Worm (Caenorhabditis elegans) whole organism, L3 larva: ENCODE measurements around the gene C27A7.8.

Source experiments
- R02D3.7 ChIP-seq: fragments of 150-350 bp; optimal IDR thresholded peaks from 2 replicates; lab custom pipeline; 2014; ENCODE audit warnings: missing biosample characterization, missing genetic modification characterization
- ZK546.5 ChIP-seq: sonication (generic microtip); optimal IDR thresholded peaks from 2 replicates; lab custom pipeline; 2017; ENCODE audit warnings: missing biosample characterization, missing genetic modification characterization
- aly-2 ChIP-seq: fragments of 150-350 bp; optimal IDR thresholded peaks from 2 replicates; lab custom pipeline; 2014; ENCODE audit warnings: missing biosample characterization, missing genetic modification characterization
- ceh-28 ChIP-seq: fragments of 150-350 bp; optimal IDR thresholded peaks from 2 replicates; lab custom pipeline; 2014; ENCODE audit warnings: missing biosample characterization, missing genetic modification reagents, missing genetic modification characterization
- daf-12 ChIP-seq: fragments of 150-350 bp; optimal IDR thresholded peaks from 2 replicates; lab custom pipeline; 2014; ENCODE audit warnings: missing biosample characterization, missing genetic modification reagents, missing genetic modification characterization
- egl-27 ChIP-seq: sonication (generic microtip); optimal IDR thresholded peaks from 4 replicates; lab custom pipeline; 2017; ENCODE audit warnings: missing biosample characterization, missing genetic modification reagents, missing genetic modification characterization
- elt-1 ChIP-seq: fragments of 150-350 bp; optimal IDR thresholded peaks from 2 replicates; lab custom pipeline; 2014; ENCODE audit warnings: missing biosample characterization, missing genetic modification characterization
- eor-1 ChIP-seq, 2 experiments: fragments of 150-350 bp; optimal IDR thresholded peaks; 2 replicates each; lab custom pipeline; 2014 to 2018; ENCODE audit warnings: missing biosample characterization in 2 of 2, missing genetic modification characterization in 2 of 2
- fkh-10 ChIP-seq: sonication (generic microtip); optimal IDR thresholded peaks from 2 replicates; lab custom pipeline; 2017; ENCODE audit warnings: missing biosample characterization, missing genetic modification reagents, missing genetic modification characterization
- lin-15B ChIP-seq: fragments of 150-350 bp; optimal IDR thresholded peaks from 2 replicates; lab custom pipeline; 2014; ENCODE audit warnings: missing biosample characterization, missing genetic modification characterization
- lin-39 ChIP-seq: fragments of 150-350 bp; optimal IDR thresholded peaks from 2 replicates; lab custom pipeline; 2018; ENCODE audit warnings: missing biosample characterization, missing genetic modification reagents, missing genetic modification characterization
- mdl-1 ChIP-seq: fragments of 150-350 bp; optimal IDR thresholded peaks from 2 replicates; lab custom pipeline; 2014; ENCODE audit warnings: missing biosample characterization, missing genetic modification characterization
- nfya-1 ChIP-seq: sonication (generic microtip); optimal IDR thresholded peaks from 2 replicates; lab custom pipeline; 2017; ENCODE audit warnings: missing genetic modification characterization, mild to moderate bottlenecking, missing compliant biosample characterization, antibody characterized with exemption, moderate library complexity; ENCODE audit not compliant: insufficient read depth
- nhr-11 ChIP-seq: fragments of 150-350 bp; optimal IDR thresholded peaks from 2 replicates; lab custom pipeline; 2014; ENCODE audit warnings: missing biosample characterization, missing genetic modification characterization
- nhr-12 ChIP-seq: fragments of 150-350 bp; optimal IDR thresholded peaks from 2 replicates; lab custom pipeline; 2014; ENCODE audit warnings: missing biosample characterization, missing genetic modification characterization
- nhr-23 ChIP-seq: fragments of 150-350 bp; optimal IDR thresholded peaks from 2 replicates; lab custom pipeline; 2014; ENCODE audit warnings: missing biosample characterization, missing genetic modification reagents, missing genetic modification characterization
- nhr-237 ChIP-seq: fragments of 150-350 bp; optimal IDR thresholded peaks from 2 replicates; lab custom pipeline; 2014; ENCODE audit warnings: missing biosample characterization, missing genetic modification characterization
- nhr-25 ChIP-seq: sonication (generic microtip); optimal IDR thresholded peaks from 2 replicates; lab custom pipeline; 2017; ENCODE audit warnings: missing biosample characterization, missing genetic modification characterization
- nhr-28 ChIP-seq: fragments of 150-350 bp; optimal IDR thresholded peaks from 2 replicates; lab custom pipeline; 2014; ENCODE audit warnings: missing biosample characterization, missing genetic modification characterization
- nhr-43 ChIP-seq: sonication (generic microtip); optimal IDR thresholded peaks from 2 replicates; lab custom pipeline; 2016; ENCODE audit warnings: mild to moderate bottlenecking, missing genetic modification characterization, missing compliant biosample characterization; ENCODE audit not compliant: poor library complexity, severe bottlenecking
- nhr-67 ChIP-seq: fragments of 150-350 bp; optimal IDR thresholded peaks from 2 replicates; lab custom pipeline; 2014; ENCODE audit warnings: missing biosample characterization, missing genetic modification characterization
- nhr-76 ChIP-seq: fragments of 150-350 bp; sonication (generic microtip); optimal IDR thresholded peaks from 5 replicates; lab custom pipeline; 2014; ENCODE audit warnings: missing biosample characterization, missing genetic modification characterization
- nhr-77 ChIP-seq: fragments of 150-350 bp; optimal IDR thresholded peaks from 2 replicates; lab custom pipeline; 2014; ENCODE audit warnings: missing biosample characterization, missing genetic modification characterization
- pha-4 ChIP-seq: fragments of 150-350 bp; optimal IDR thresholded peaks from 2 replicates; lab custom pipeline; 2014; ENCODE audit warnings: missing biosample characterization, missing genetic modification reagents, missing genetic modification characterization
- pqm-1 ChIP-seq: fragments of 150-350 bp; optimal IDR thresholded peaks from 2 replicates; lab custom pipeline; 2017; ENCODE audit warnings: missing biosample characterization, missing genetic modification characterization, inconsistent platforms
- sea-2 ChIP-seq: fragments of 150-350 bp; sonication (generic microtip); optimal IDR thresholded peaks from 4 replicates; lab custom pipeline; 2014; ENCODE audit warnings: missing biosample characterization, missing genetic modification reagents, missing genetic modification characterization
- tbx-2 ChIP-seq: sonication (generic microtip); optimal IDR thresholded peaks from 2 replicates; lab custom pipeline; 2016; ENCODE audit warnings: mild to moderate bottlenecking, missing genetic modification characterization, missing compliant biosample characterization
- unc-62 ChIP-seq: fragments of 150-350 bp; sonication (generic microtip); optimal IDR thresholded peaks from 4 replicates; lab custom pipeline; 2014; ENCODE audit warnings: missing biosample characterization, missing genetic modification reagents, missing genetic modification characterization
- zag-1 ChIP-seq: fragments of 150-350 bp; optimal IDR thresholded peaks from 2 replicates; lab custom pipeline; 2014; ENCODE audit warnings: missing biosample characterization, missing genetic modification characterization
- ztf-4 ChIP-seq: fragments of 150-350 bp; optimal IDR thresholded peaks from 2 replicates; lab custom pipeline; 2014; ENCODE audit warnings: missing biosample characterization, missing genetic modification characterization

Gene C27A7.8

DNA sequence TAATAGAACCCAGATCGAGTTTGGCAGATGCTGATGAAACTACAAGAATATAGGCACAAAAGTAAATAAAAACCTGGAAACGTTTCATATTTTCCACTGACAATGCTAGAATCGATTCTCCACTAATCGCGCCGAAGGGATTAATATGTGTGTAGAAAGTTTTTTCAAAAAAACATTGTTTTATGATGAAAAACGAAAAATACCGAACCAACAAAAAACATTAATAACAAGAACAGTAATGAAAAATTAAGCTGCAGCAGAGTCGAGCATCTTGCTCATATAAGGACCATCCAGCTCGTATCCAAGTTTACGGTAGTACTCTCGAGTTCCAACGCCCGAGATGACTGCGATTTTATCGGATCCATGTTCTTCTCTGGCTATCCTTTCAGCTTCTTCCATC is 26.4 kb downstream of the C27A7.8 start, which contains the start of gene clec-224:
TSS of gene clec-224 (minus strand) at position 101 of the 400 bp plus-strand sequence.
- TF ChIP-seq pha-4 (tag; lab: Kevin White, UChicago), result no peak
- no peak for TF ChIP-seq nhr-76 (tag; lab: Kevin White, UChicago)
- no peak for TF ChIP-seq nhr-67 (tag; lab: Kevin White, UChicago)
- no peak for TF ChIP-seq nhr-43 (tag; lab: Kevin White, UChicago)
- no peak for TF ChIP-seq elt-1 (tag; lab: Kevin White, UChicago)
- no peak for TF ChIP-seq nhr-77
- TF ChIP-seq nfya-1 (tag; lab: Kevin White, UChicago), result no peak
- no peak for TF ChIP-seq ztf-4 (tag; lab: Kevin White, UChicago)
- TF ChIP-seq aly-2, result no peak
- no peak for TF ChIP-seq fkh-10 (GFP tag; lab: Kevin White, UChicago)
- TF ChIP-seq nhr-237, result no peak
- TF ChIP-seq unc-62 (GFP tag; lab: Kevin White, UChicago), result no peak

ce11 chrV:12181310-12181709 is 28.4 kb downstream of the C27A7.8 start, which contains the start of gene elpc-3:
Gene elpc-3 (minus strand): TSS chrV:12181410.
- TF ChIP-seq nhr-11 (tag; lab: Kevin White, UChicago), result no peak

ce11 chrV:12183854-12184253 is 30.9 kb downstream of the C27A7.8 start, which contains the start of gene usip-1:
Gene usip-1 (minus strand): TSS chrV:12184194.
- TF ChIP-seq nhr-12 (tag; lab: Kevin White, UChicago) (no peak), pqm-1 (tag; lab: Kevin White, UChicago) (no peak), ZK546.5 (tag; lab: Kevin White, UChicago) (no peak), nhr-237 (no peak), daf-12 (tag; lab: Kevin White, UChicago) (no peak), nhr-76 (tag; lab: Kevin White, UChicago) (no peak), nhr-25 (tag; lab: Kevin White, UChicago) (no peak), nhr-23 (no peak), nhr-28 (tag; lab: Kevin White, UChicago) (no peak), R02D3.7 (tag; lab: Kevin White, UChicago) (no peak), nfya-1 (tag; lab: Kevin White, UChicago) (no peak), ceh-28 (tag; lab: Kevin White, UChicago) (no peak), tbx-2 (no peak), egl-27 (no peak), sea-2 (GFP tag; lab: Kevin White, UChicago) (no peak), lin-39 (tag; lab: Kevin White, UChicago) (no peak), eor-1 (tag; optimal IDR thresholded peaks at IDR 0.05; lab: Kevin White, UChicago) (no peak), zag-1 (tag; lab: Kevin White, UChicago) (no peak), mdl-1 (tag; lab: Kevin White, UChicago) (no peak)

DNA sequence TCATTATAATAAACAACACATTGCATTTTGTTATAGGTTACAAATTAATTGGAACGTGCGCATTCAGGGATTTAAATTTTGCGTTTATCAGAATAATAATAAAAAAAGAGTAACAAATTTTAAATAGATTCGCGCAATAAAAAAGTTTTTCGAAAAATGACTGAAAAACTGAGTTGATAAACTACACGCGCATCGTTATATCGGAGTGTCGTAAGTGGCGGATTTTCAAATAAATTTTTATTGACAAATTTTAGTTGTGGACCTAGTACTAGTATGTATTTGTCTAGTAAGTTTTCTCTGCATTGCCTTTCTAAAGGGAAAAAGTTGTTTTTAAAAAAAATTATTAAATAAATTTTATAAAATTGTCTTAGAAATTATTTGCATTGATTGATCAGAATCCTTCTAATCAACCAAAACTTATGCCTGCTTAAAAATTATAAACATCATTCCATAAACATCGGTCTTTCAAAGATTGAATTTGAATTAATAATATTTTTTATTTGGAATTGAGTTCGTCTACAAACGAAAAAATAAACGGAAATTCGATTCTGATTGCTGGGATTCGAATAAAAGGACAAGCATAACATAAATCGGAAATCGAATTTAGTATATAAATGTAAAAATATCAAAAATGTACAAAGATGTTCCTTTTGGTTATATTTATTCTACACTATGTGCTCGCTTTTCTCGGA is 31.5 kb downstream of the C27A7.8 start, which contains the start of gene srd-4:
TSS of gene srd-4 (plus strand) at position 642 of the 692 bp plus-strand sequence.
- TF ChIP-seq nhr-23, result peak; percentile 0
- no peak for TF ChIP-seq ceh-28 (tag; lab: Kevin White, UChicago)
- peak; percentile 4 for TF ChIP-seq lin-15B (tag; lab: Kevin White, UChicago)

DNA sequence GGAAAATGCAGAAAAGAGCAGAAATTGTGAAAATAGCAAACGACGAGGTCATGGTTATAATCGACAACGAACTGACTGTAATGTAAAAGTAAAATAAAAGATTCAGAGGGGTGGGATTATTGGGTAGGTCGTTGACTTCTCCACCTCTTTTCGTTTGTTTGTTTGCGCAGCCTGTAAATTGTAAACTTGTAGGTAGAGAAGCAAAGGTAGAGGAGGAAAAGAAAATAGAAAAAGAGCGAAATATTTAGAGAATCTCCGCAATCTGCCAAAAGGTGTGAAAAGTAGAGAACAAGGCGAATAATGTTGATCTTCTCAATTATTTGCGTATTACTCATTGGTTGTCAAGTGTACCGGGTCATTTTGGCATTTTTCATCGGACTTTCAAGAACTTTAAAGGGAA is 34.4 kb downstream of the C27A7.8 start, which contains the start of gene ZK863.8:
TSS of gene ZK863.8 (minus strand) at position 173 of the 400 bp plus-strand sequence.
- TF ChIP-seq nhr-12 (tag; lab: Kevin White, UChicago), result no peak
- peak; percentile 91 for TF ChIP-seq pha-4 (tag; lab: Kevin White, UChicago)
- TF ChIP-seq, all 47 proteins: peak for 1

ce11 chrV:12188830-12189229 is 35.9 kb downstream of the C27A7.8 start:
- TF ChIP-seq pha-4 (tag; lab: Kevin White, UChicago), result peak; percentile 76
- no peak for TF ChIP-seq zag-1 (tag; lab: Kevin White, UChicago)
